Fruit fly (Drosophila melanogaster): ENCODE data around the gene Prosbeta3.
A peak's percentile ranks its signal among the peaks of the same experiment; 100 is the strongest.

Gene Prosbeta3

dm6 chr3R:9054442-9055118, 48.6 kb upstream of the Prosbeta3 start (continued):
- TF ChIP-seq crc (GFP tag; optimal IDR thresholded peaks at IDR 0.05) (no peak), Hr78 (GFP tag; optimal IDR thresholded peaks at IDR 0.05) (peak in 1 of 2 experiments; percentile 39), oc (tag; optimal IDR thresholded peaks at IDR 0.05) (peak; percentile 53), Blimp-1 (GFP tag; optimal IDR thresholded peaks at IDR 0.05) (peak; percentile 76), NC2α (GFP tag; optimal IDR thresholded peaks at IDR 0.05) (no peak), CG18476 (GFP tag; optimal IDR thresholded peaks at IDR 0.05) (peak; percentile 36), CG6765 (GFP tag; optimal IDR thresholded peaks at IDR 0.05) (peak; percentile 82), CG17328 (GFP tag; IDR thresholded peaks at IDR 0.05) (no peak), exex (tag; optimal IDR thresholded peaks at IDR 0.05) (peak; percentile 12), CG4424 (GFP tag; optimal IDR thresholded peaks at IDR 0.05) (peak; percentile 71), Hr51 (GFP tag; optimal IDR thresholded peaks at IDR 0.05) (peak; percentile 31 to 69), Trl (optimal IDR thresholded peaks at IDR 0.05) (peak; percentile 28 to 87), Trl (GFP tag; optimal IDR thresholded peaks at IDR 0.05) (no peak), fd3F (GFP tag; optimal IDR thresholded peaks at IDR 0.05) (peak; percentile 70), Fer2 (tag; optimal IDR thresholded peaks at IDR 0.05) (peak; percentile 31), Fer1 (GFP tag; optimal IDR thresholded peaks at IDR 0.05) (peak; percentile 70), CG7987 (GFP tag; optimal IDR thresholded peaks at IDR 0.05) (peak; percentile 54), scrt (GFP tag; optimal IDR thresholded peaks at IDR 0.05) (peak; percentile 65), Ets97D (GFP tag; optimal IDR thresholded peaks at IDR 0.05) (no peak), CG17802 (tag; optimal IDR thresholded peaks at IDR 0.05) (peak; percentile 53), tll (GFP tag; optimal IDR thresholded peaks at IDR 0.05) (peak in 1 of 2 experiments; percentile 51), CG10366 (GFP tag; IDR thresholded peaks at IDR 0.05) (no peak), CG14710 (tag; optimal IDR thresholded peaks at IDR 0.05) (peak; percentile 15), CG11093 (GFP tag; IDR thresholded peaks at IDR 0.05) (peak; percentile 70), Meics (GFP tag; optimal IDR thresholded peaks at IDR 0.05) (peak; percentile 78), dpn (GFP tag; optimal IDR thresholded peaks at IDR 0.05) (peak; percentile 12 to 59), Sin3A (optimal IDR thresholded peaks at IDR 0.05) (no peak), CG8290 (GFP tag; optimal IDR thresholded peaks at IDR 0.05) (no peak), CG8290 (tag; optimal IDR thresholded peaks at IDR 0.05) (peak in 1 of 2 experiments; percentile 89), CG13775 (GFP tag; optimal IDR thresholded peaks at IDR 0.05) (peak; percentile 54), CG1647 (GFP tag; optimal IDR thresholded peaks at IDR 0.05) (no peak), CG10979 (tag; optimal IDR thresholded peaks at IDR 0.05) (peak; percentile 66), cato (GFP tag; optimal IDR thresholded peaks at IDR 0.05; ENCODE audit: borderline replicate concordance) (peak; percentile 51), CG18764 (GFP tag; optimal IDR thresholded peaks at IDR 0.05) (peak; percentile 12), CG18011 (GFP tag; optimal IDR thresholded peaks at IDR 0.05) (peak; percentile 69), gsb-n (tag; optimal IDR thresholded peaks at IDR 0.05) (peak; percentile 22), cwo (GFP tag; optimal IDR thresholded peaks at IDR 0.05) (peak; percentile 58), cg (GFP tag; optimal IDR thresholded peaks at IDR 0.05) (peak; percentile 87), tx (GFP tag; optimal IDR thresholded peaks at IDR 0.05) (no peak), CG2875 (GFP tag; optimal IDR thresholded peaks at IDR 0.05) (peak; percentile 40), bbx (GFP tag; IDR thresholded peaks at IDR 0.05; ENCODE audit: partially characterized antibody) (no peak), E2f1 (GFP tag; IDR thresholded peaks at IDR 0.05) (no peak), CG11723 (GFP tag; optimal IDR thresholded peaks at IDR 0.05) (peak; percentile 20), Atf6 (GFP tag; IDR thresholded peaks at IDR 0.05) (no peak), CG10565 (GFP tag; optimal IDR thresholded peaks at IDR 0.05) (no peak), Chrac-16 (GFP tag; optimal IDR thresholded peaks at IDR 0.05) (peak; percentile 50), sug (tag; optimal IDR thresholded peaks at IDR 0.05) (peak; percentile 27), z (GFP tag; IDR thresholded peaks at IDR 0.05) (no peak), CG10654 (GFP tag; optimal IDR thresholded peaks at IDR 0.05) (peak; percentile 25)

Data from whole organism, embryonic.